Worm (Caenorhabditis elegans) whole organism, mixed stage, embryonic: ENCODE data around the gene F59E11.6.

Experiments
- ceh-83 ChIP-seq: fragments of 200-800 bp; sonication (Bioruptor generic); optimal IDR thresholded peaks from 2 replicates; lab custom pipeline; 2018; ENCODE audit warnings: mild to moderate bottlenecking, missing genetic modification characterization, missing compliant biosample characterization
- elt-1 ChIP-seq: sonication (generic microtip); optimal IDR thresholded peaks from 2 replicates; lab custom pipeline; 2017; ENCODE audit warnings: missing genetic modification characterization, mild to moderate bottlenecking, missing compliant biosample characterization, antibody characterized with exemption, moderate library complexity, borderline replicate concordance; ENCODE audit not compliant: insufficient read depth
- elt-3 ChIP-seq: fragments of 150-350 bp; optimal IDR thresholded peaks from 2 replicates; lab custom pipeline; 2014; ENCODE audit warnings: missing biosample characterization, missing genetic modification characterization
- lin-13 ChIP-seq: fragments of 150-350 bp; optimal IDR thresholded peaks from 2 replicates; lab custom pipeline; 2014; ENCODE audit warnings: missing biosample characterization, missing genetic modification characterization
- mab-5 ChIP-seq: fragments of 150-350 bp; optimal IDR thresholded peaks from 2 replicates; lab custom pipeline; 2014; ENCODE audit warnings: missing biosample characterization, missing genetic modification characterization
- mep-1 ChIP-seq: fragments of 150-350 bp; optimal IDR thresholded peaks from 2 replicates; lab custom pipeline; 2017; ENCODE audit warnings: missing biosample characterization, missing genetic modification reagents, missing genetic modification characterization, inconsistent platforms
- nhr-237 ChIP-seq: fragments of 150-350 bp; optimal IDR thresholded peaks from 2 replicates; lab custom pipeline; 2014; ENCODE audit warnings: missing biosample characterization, missing genetic modification characterization
- nhr-28 ChIP-seq: fragments of 150-350 bp; optimal IDR thresholded peaks from 2 replicates; lab custom pipeline; 2014; ENCODE audit warnings: missing biosample characterization, missing genetic modification characterization
- pha-4 ChIP-seq: fragments of 150-350 bp; optimal IDR thresholded peaks from 2 replicates; lab custom pipeline; 2018; ENCODE audit warnings: missing biosample characterization, missing genetic modification reagents, missing genetic modification characterization
- snpc-4 ChIP-seq: fragments of 150-350 bp; optimal IDR thresholded peaks from 2 replicates; lab custom pipeline; 2014; ENCODE audit warnings: missing biosample characterization, missing genetic modification characterization
- unc-39 ChIP-seq: fragments of 150-350 bp; optimal IDR thresholded peaks from 2 replicates; lab custom pipeline; 2014; ENCODE audit warnings: missing biosample characterization, missing genetic modification characterization
- unc-62 ChIP-seq: fragments of 150-350 bp; optimal IDR thresholded peaks from 2 replicates; lab custom pipeline; 2014; ENCODE audit warnings: missing biosample characterization, missing genetic modification reagents, missing genetic modification characterization

DNA sequence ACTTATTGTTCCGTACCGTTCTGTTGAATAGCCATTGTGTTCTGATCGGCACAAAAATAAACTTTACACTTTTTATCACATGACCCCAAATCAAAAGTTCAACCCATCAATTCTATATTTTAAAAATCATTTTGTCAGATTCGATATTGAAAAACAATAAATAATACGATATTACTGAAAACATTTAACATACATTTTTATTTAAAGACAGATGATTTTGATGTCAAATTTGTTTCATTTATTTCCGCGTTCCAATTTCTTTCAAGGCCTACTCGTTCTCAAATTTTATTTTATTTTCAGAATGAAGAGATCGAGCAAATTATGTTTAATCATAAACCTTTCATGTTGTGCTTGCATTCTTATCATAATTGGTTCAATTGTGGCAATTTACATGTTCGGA lies 3.2 kb downstream of the F59E11.6 start, which contains the start of gene F59E11.5:
- TF ChIP-seq snpc-4 (no peak), unc-39 (tag; lab: Kevin White, UChicago) (no peak), mab-5 (tag; lab: Kevin White, UChicago) (no peak), lin-13 (tag; lab: Kevin White, UChicago) (no peak), elt-3 (tag; lab: Kevin White, UChicago) (no peak), ceh-83 (GFP tag; lab: Kevin White, UChicago) (no peak), elt-1 (tag; lab: Kevin White, UChicago) (no peak), pha-4 (tag; lab: Kevin White, UChicago) (no peak), unc-62 (GFP tag; lab: Kevin White, UChicago) (no peak), mep-1 (tag; lab: Kevin White, UChicago) (no peak), nhr-237 (tag; lab: Kevin White, UChicago) (no peak), nhr-28 (tag; lab: Kevin White, UChicago) (no peak)
